4 fruit fly cellular contexts compared by ENCODE assay signal in genomic region chr3R:9625443-9625842, dm6.
TF ChIP-seq lines count a peak whose summit lies in the region.

No protein-coding gene starts in this region.

- no peak for TF ChIP-seq CTCF in whole organism, embryonic (GFP tag; optimal IDR thresholded peaks at IDR 0.05; lab: Kevin White, UChicago)

TF ChIP-seq in whole organism, embryonic, 481 proteins besides CTCF, POLR2A, EP300 and RAD21:
- TF ChIP-seq kah (GFP tag; optimal IDR thresholded peaks at IDR 0.05; lab: Kevin White, UChicago) (no peak), NFAT (GFP tag; IDR thresholded peaks at IDR 0.05; lab: Robert Waterston, UW) (0 out of 2 replicates have a peak, but pooled peaks have one; percentile 5), CG8478 (optimal IDR thresholded peaks at IDR 0.05; lab: Kevin White, UChicago) (peak; percentile 51), br (optimal IDR thresholded peaks at IDR 0.05; lab: Kevin White, UChicago) (no peak), Pdp1 (GFP tag; optimal IDR thresholded peaks at IDR 0.05; lab: Kevin White, UChicago) (peak in 1 of 2 experiments; percentile 49), kni (GFP tag; optimal IDR thresholded peaks at IDR 0.05; lab: Kevin White, UChicago) (peak; percentile 26), sens (GFP tag; lab: Kevin White, UChicago) (peak; percentile 29), zfh1 (GFP tag; IDR thresholded peaks at IDR 0.05; lab: Robert Waterston, UW) (0 out of 3 replicates have a peak, but pooled peaks have one; percentile 15), Med (GFP tag; lab: Kevin White, UChicago) (peak; percentile 4), otp (GFP tag; IDR thresholded peaks at IDR 0.05; lab: Robert Waterston, UW) (0 out of 3 replicates have a peak, but pooled peaks have one; percentile 12), CG15269 (tag; optimal IDR thresholded peaks at IDR 0.05; lab: Kevin White, UChicago) (no peak), Awh (GFP tag; IDR thresholded peaks at IDR 0.05; lab: Robert Waterston, UW) (peak; percentile 34; the same call in 1 of the 2 replicates)

TF ChIP-seq in whole organism, prepupa, 60 proteins besides CTCF, POLR2A, EP300 and RAD21:
- TF ChIP-seq CG1621 (tag; optimal IDR thresholded peaks at IDR 0.05; lab: Kevin White, UChicago) (peak; percentile 56), CG6792 (GFP tag; optimal IDR thresholded peaks at IDR 0.05; lab: Kevin White, UChicago) (no peak), Lpt (GFP tag; optimal IDR thresholded peaks at IDR 0.05; lab: Kevin White, UChicago) (no peak), CG6163 (GFP tag; IDR thresholded peaks at IDR 0.05; lab: Robert Waterston, UW) (peak; percentile 31; the same call in 1 of the 3 replicates), vri (GFP tag; optimal IDR thresholded peaks at IDR 0.05; lab: Kevin White, UChicago) (peak; percentile 52), fkh (GFP tag; optimal IDR thresholded peaks at IDR 0.05; lab: Kevin White, UChicago) (peak; percentile 17), Met (GFP tag; optimal IDR thresholded peaks at IDR 0.05; lab: Kevin White, UChicago) (no peak), CG15336 (GFP tag; IDR thresholded peaks at IDR 0.05; lab: Robert Waterston, UW) (0 out of 2 replicates have a peak, but pooled peaks have one; percentile 22)

TF ChIP-seq in whole organism, pupa, 21 proteins besides CTCF, POLR2A, EP300 and RAD21:
- TF ChIP-seq fd96Ca (GFP tag; IDR thresholded peaks at IDR 0.05; lab: Robert Waterston, UW): no peak
- 0 out of 2 replicates have a peak, but pooled peaks have one; percentile 8 for TF ChIP-seq CG12605 (GFP tag; IDR thresholded peaks at IDR 0.05; lab: Robert Waterston, UW)
- peak; percentile 16 for TF ChIP-seq EcR (GFP tag; optimal IDR thresholded peaks at IDR 0.05; lab: Kevin White, UChicago)
- TF ChIP-seq CG8301 (tag; optimal IDR thresholded peaks at IDR 0.05; lab: Kevin White, UChicago): no peak
- TF ChIP-seq rn (GFP tag; IDR thresholded peaks at IDR 0.05; lab: Robert Waterston, UW): no peak
- no peak for TF ChIP-seq Snoo (tag; optimal IDR thresholded peaks at IDR 0.05; lab: Kevin White, UChicago)
- peak; percentile 24; the same call in 1 of the 2 replicates for TF ChIP-seq CG32121 (GFP tag; IDR thresholded peaks at IDR 0.05; lab: Robert Waterston, UW)
- TF ChIP-seq CG13204 (GFP tag; optimal IDR thresholded peaks at IDR 0.05; lab: Kevin White, UChicago): no peak
- TF ChIP-seq CG4496 (GFP tag; IDR thresholded peaks at IDR 0.05; lab: Robert Waterston, UW): no peak
- TF ChIP-seq CG9948 (tag; optimal IDR thresholded peaks at IDR 0.05; lab: Kevin White, UChicago): no peak

TF ChIP-seq in whole organism, wandering third instar larva, 38 proteins besides CTCF, POLR2A, EP300 and RAD21:
- TF ChIP-seq pan (optimal IDR thresholded peaks at IDR 0.05; lab: Kevin White, UChicago) (no peak), Hr83 (GFP tag; optimal IDR thresholded peaks at IDR 0.05; lab: Kevin White, UChicago; ENCODE audit: poor library complexity, severe bottlenecking) (peak; percentile 89)
